Worm (Caenorhabditis elegans) whole organism, young adult: ENCODE data around the gene wdfy-2.

Source experiments
- K12H6.12 ChIP-seq: fragments of 200-800 bp; sonication (Bioruptor generic); optimal IDR thresholded peaks from 2 replicates; lab custom pipeline; 2018; ENCODE audit warnings: mild to moderate bottlenecking, missing genetic modification characterization, missing compliant biosample characterization
- Y53G8AR.9 ChIP-seq: fragments of 200-800 bp; sonication (Bioruptor generic); conservative IDR thresholded peaks from 2 replicates; pipeline ENCODE4 v1.3.6; 2022; ENCODE audit warnings: missing genetic modification reagents, missing genetic modification characterization, missing compliant biosample characterization
- athp-1 ChIP-seq: sonication (generic microtip); optimal IDR thresholded peaks from 2 replicates; lab custom pipeline; 2017; ENCODE audit warnings: mild to moderate bottlenecking, missing genetic modification characterization, missing compliant biosample characterization
- efl-1 ChIP-seq: fragments of 150-350 bp; optimal IDR thresholded peaks from 2 replicates; lab custom pipeline; 2014; ENCODE audit warnings: missing biosample characterization, missing genetic modification reagents, missing genetic modification characterization
- ets-4 ChIP-seq: fragments of 200-800 bp; sonication (Bioruptor generic); optimal IDR thresholded peaks from 2 replicates; lab custom pipeline; 2018; ENCODE audit warnings: mild to moderate bottlenecking, missing genetic modification characterization, missing compliant biosample characterization
- lsl-1 ChIP-seq: fragments of 200-800 bp; sonication (Bioruptor generic); optimal IDR thresholded peaks from 2 replicates; lab custom pipeline; 2018; ENCODE audit warnings: mild to moderate bottlenecking, missing genetic modification characterization, moderate library complexity, missing compliant biosample characterization

DNA sequence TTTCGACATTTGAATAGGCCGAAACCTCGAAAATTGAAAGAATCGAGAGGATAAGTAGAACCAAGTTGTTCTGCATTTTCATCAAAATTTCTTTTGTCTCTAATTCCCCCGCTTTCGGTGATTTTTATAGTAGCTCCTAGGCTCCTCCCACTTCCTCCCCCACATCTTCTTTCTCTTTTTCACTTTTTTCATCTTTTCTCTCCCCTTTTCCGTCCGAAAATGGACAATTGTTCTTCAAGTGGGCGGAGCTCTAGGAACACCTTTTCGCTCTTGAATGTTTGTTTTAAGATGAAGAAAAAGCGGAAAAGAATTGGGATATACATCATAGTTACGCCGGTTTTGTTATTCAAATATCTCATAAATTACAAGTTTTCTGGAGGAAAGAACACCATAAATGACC lies 26.8 kb downstream of the wdfy-2 start, which contains the start of gene F42A8.1:
- TF ChIP-seq Y53G8AR.9 (GFP tag; lab: Robert Waterston, UW) (no peak), lsl-1 (GFP tag; lab: Kevin White, UChicago) (no peak), athp-1 (tag; lab: Kevin White, UChicago) (no peak), ets-4 (GFP tag; lab: Kevin White, UChicago) (no peak), efl-1 (GFP tag; lab: Kevin White, UChicago) (no peak), K12H6.12 (tag; lab: Kevin White, UChicago) (no peak)
